Worm (Caenorhabditis elegans): ENCODE measurements around the gene C02G6.2.

Gene C02G6.2

ce11 chrV:5825478-5825877 is 46.4 kb upstream of the C02G6.2 start (continued):
- no peak for TF ChIP-seq rec-8 (tag; optimal IDR thresholded peaks at IDR 0.05)
- no peak for TF ChIP-seq C17E4.6 (GFP tag; IDR thresholded peaks at IDR 0.05)
- no peak for TF ChIP-seq hlh-26 (GFP tag; conservative IDR thresholded peaks at IDR 0.05)
- peak; percentile 19 for TF ChIP-seq efl-1 (GFP tag; optimal IDR thresholded peaks at IDR 0.05)
- TF ChIP-seq ztf-6 (GFP tag; IDR thresholded peaks at IDR 0.05) = no peak
- TF ChIP-seq lag-1 (GFP tag; IDR thresholded peaks at IDR 0.05) = no peak
- no peak for TF ChIP-seq F22D6.2 (tag; optimal IDR thresholded peaks at IDR 0.05)
- TF ChIP-seq egl-18 (GFP tag; IDR thresholded peaks at IDR 0.05) = no peak
- TF ChIP-seq mxl-1 (tag; optimal IDR thresholded peaks at IDR 0.05) = no peak
- no peak for TF ChIP-seq ztf-26 (tag; optimal IDR thresholded peaks at IDR 0.05)
- no peak for TF ChIP-seq pha-4 (tag; optimal IDR thresholded peaks at IDR 0.05)
- TF ChIP-seq madf-8 (GFP tag; conservative IDR thresholded peaks at IDR 0.05) = no peak

- TF ChIP-seq sea-2 (GFP tag; IDR thresholded peaks at IDR 0.05) (no peak), fkh-3 (tag; optimal IDR thresholded peaks at IDR 0.05) (no peak), C06A6.2 (GFP tag; conservative IDR thresholded peaks at IDR 0.05) (no peak), Y56A3A.18 (GFP tag; IDR thresholded peaks at IDR 0.05) (no peak), xnd-1 (tag; optimal IDR thresholded peaks at IDR 0.05) (no peak), Y53F4B.3 (GFP tag; IDR thresholded peaks at IDR 0.05) (no peak), athp-1 (tag; optimal IDR thresholded peaks at IDR 0.05) (no peak), F39B2.1 (GFP tag; IDR thresholded peaks at IDR 0.05) (no peak), pbrm-1 (GFP tag; IDR thresholded peaks at IDR 0.05) (no peak)
These were observed 45.3 kb upstream of the C02G6.2 start, which contains the start of gene let-418 for ce11 chrV:5826592-5826991. let-418 (plus strand) TSS chrV:5826833.

- TF ChIP-seq ama-1 (optimal IDR thresholded peaks at IDR 0.05) (no peak), ama-1 (GFP tag; optimal IDR thresholded peaks at IDR 0.05) (no peak), ztf-18 (tag; optimal IDR thresholded peaks at IDR 0.05) (no peak), F57A8.1 (GFP tag; optimal IDR thresholded peaks at IDR 0.05) (no peak), lsl-1 (GFP tag; optimal IDR thresholded peaks at IDR 0.05) (no peak), B0035.1 (tag; optimal IDR thresholded peaks at IDR 0.05) (no peak), ceh-27 (GFP tag; optimal IDR thresholded peaks at IDR 0.05) (no peak), F23B12.7 (tag; optimal IDR thresholded peaks at IDR 0.05; ENCODE audit: insufficient read depth) (no peak), ztf-3 (GFP tag; optimal IDR thresholded peaks at IDR 0.05) (no peak), egl-44 (GFP tag; IDR thresholded peaks at IDR 0.05) (no peak), akir-1 (GFP tag; optimal IDR thresholded peaks at IDR 0.05) (no peak), snpc-1.3 (tag; optimal IDR thresholded peaks at IDR 0.05; ENCODE audit: insufficient read depth) (no peak), nhr-179 (tag; optimal IDR thresholded peaks at IDR 0.05) (no peak)
These were observed 40.6 kb upstream of the C02G6.2 start for ce11 chrV:5831253-5831652.

- TF ChIP-seq ama-1 (optimal IDR thresholded peaks at IDR 0.05) (no peak), ama-1 (GFP tag; optimal IDR thresholded peaks at IDR 0.05) (peak in 1 of 2 experiments; percentile 56), ztf-3 (GFP tag; optimal IDR thresholded peaks at IDR 0.05) (no peak), T26A5.8 (tag; optimal IDR thresholded peaks at IDR 0.05) (no peak), D2030.7 (GFP tag; IDR thresholded peaks at IDR 0.05) (0 out of 2 replicates have a peak, but pooled peaks have one; percentile 15), mel-28 (tag; optimal IDR thresholded peaks at IDR 0.05; ENCODE audit: borderline replicate concordance) (no peak), die-1 (tag; optimal IDR thresholded peaks at IDR 0.05) (peak; percentile 39), sptf-2 (GFP tag; optimal IDR thresholded peaks at IDR 0.05) (no peak), nhr-27 (tag; optimal IDR thresholded peaks at IDR 0.05) (no peak), Y95B8A.8 (GFP tag; IDR thresholded peaks at IDR 0.05) (no peak), tbx-9 (tag; optimal IDR thresholded peaks at IDR 0.05; ENCODE audit: borderline replicate concordance) (no peak), B0261.1 (tag; optimal IDR thresholded peaks at IDR 0.05) (no peak), nhr-80 (tag; optimal IDR thresholded peaks at IDR 0.05) (no peak), F22D6.2 (tag; optimal IDR thresholded peaks at IDR 0.05) (peak; percentile 13), nhr-120 (GFP tag; IDR thresholded peaks at IDR 0.05) (no peak), ZK185.1 (tag; optimal IDR thresholded peaks at IDR 0.05; ENCODE audit: poor library complexity, severe bottlenecking) (no peak), B0336.3 (GFP tag; IDR thresholded peaks at IDR 0.05) (peak; percentile 61), sea-2 (GFP tag; IDR thresholded peaks at IDR 0.05) (no peak)
These were observed 39.1 kb upstream of the C02G6.2 start for ce11 chrV:5832799-5833198.

Measured in whole organism, young adult.